Worm (Caenorhabditis elegans) whole organism, L4 larva: ENCODE measurements around the gene srx-19.
A peak's percentile ranks its signal among the peaks of the same experiment; 100 is the strongest.

Experiments
- F44E2.7 ChIP-seq: fragments of 200-800 bp; sonication (Bioruptor generic); IDR thresholded peaks from 2 replicates; pipeline ENCODE4 v2.1.2; 2022; ENCODE audit warnings: missing genetic modification characterization, missing compliant biosample characterization
- T26A8.4 ChIP-seq: fragments of 200-800 bp; sonication (Bioruptor generic); IDR thresholded peaks from 2 replicates; pipeline ENCODE4 v1.3.6; 2022; ENCODE audit warnings: missing genetic modification characterization, missing compliant biosample characterization
- Y105C5A.15 ChIP-seq: fragments of 200-800 bp; sonication (Bioruptor generic); IDR thresholded peaks from 2 replicates; pipeline ENCODE4 v1.3.6; 2022; ENCODE audit warnings: missing genetic modification characterization, missing compliant biosample characterization
- Y5F2A.4 ChIP-seq: fragments of 200-800 bp; sonication (Bioruptor generic); optimal IDR thresholded peaks from 2 replicates; lab custom pipeline; 2018; ENCODE audit warnings: mild to moderate bottlenecking, missing genetic modification characterization, missing compliant biosample characterization
- Y75B8A.6 ChIP-seq: fragments of 200-800 bp; sonication (Bioruptor generic); IDR thresholded peaks from 2 replicates; pipeline ENCODE4 v1.3.6; 2022; ENCODE audit warnings: missing genetic modification reagents, missing genetic modification characterization, missing compliant biosample characterization
- ZK337.2 ChIP-seq: fragments of 200-800 bp; sonication (Bioruptor generic); IDR thresholded peaks from 2 replicates; pipeline ENCODE4 v1.3.6; 2022; ENCODE audit warnings: missing genetic modification reagents, missing genetic modification characterization, missing compliant biosample characterization
- aha-1 ChIP-seq: fragments of 150-350 bp; peaks from one replicate; lab custom pipeline; 2014; ENCODE audit warnings: missing biosample characterization, missing genetic modification characterization
- ama-1 ChIP-seq: fragments of 150-350 bp; optimal IDR thresholded peaks from 2 replicates; lab custom pipeline; 2014; ENCODE audit warnings: inconsistent platforms, mixed read lengths
- ceh-20 ChIP-seq: fragments of 200-800 bp; sonication (Bioruptor generic); IDR thresholded peaks from 2 replicates; pipeline ENCODE4 v1.3.6; 2022; ENCODE audit warnings: missing genetic modification reagents, missing genetic modification characterization, missing compliant biosample characterization
- ceh-28 ChIP-seq: fragments of 150-350 bp; optimal IDR thresholded peaks from 2 replicates; lab custom pipeline; 2014; ENCODE audit warnings: missing biosample characterization, missing genetic modification reagents, missing genetic modification characterization
- cey-2 ChIP-seq: sonication (generic microtip); optimal IDR thresholded peaks from 3 replicates; lab custom pipeline; 2017; ENCODE audit warnings: missing genetic modification characterization, mild to moderate bottlenecking, missing compliant biosample characterization, antibody characterized with exemption, borderline replicate concordance; ENCODE audit not compliant: insufficient read depth
- ctbp-1 ChIP-seq: fragments of 200-800 bp; sonication (Bioruptor generic); IDR thresholded peaks from 2 replicates; pipeline ENCODE4 v1.3.6; 2022; ENCODE audit warnings: missing genetic modification reagents, missing genetic modification characterization, missing compliant biosample characterization
- daf-8 ChIP-seq: fragments of 200-800 bp; sonication (Bioruptor generic); IDR thresholded peaks from 2 replicates; pipeline ENCODE4 v1.3.6; 2022; ENCODE audit warnings: missing genetic modification characterization, missing compliant biosample characterization
- dmd-9 ChIP-seq: fragments of 200-800 bp; sonication (Bioruptor generic); IDR thresholded peaks from 2 replicates; pipeline ENCODE4 v1.3.6; 2022; ENCODE audit warnings: missing genetic modification reagents, missing genetic modification characterization, missing compliant biosample characterization
- egl-43 ChIP-seq: fragments of 200-800 bp; sonication (Bioruptor generic); IDR thresholded peaks from 2 replicates; pipeline ENCODE4 v1.3.6; 2022; ENCODE audit warnings: missing genetic modification reagents, missing genetic modification characterization, missing compliant biosample characterization
- fkh-10 ChIP-seq: fragments of 150-350 bp; optimal IDR thresholded peaks from 2 replicates; lab custom pipeline; 2014; ENCODE audit warnings: missing biosample characterization, missing genetic modification reagents, missing genetic modification characterization
- hif-1 ChIP-seq, 2 experiments: sonication (generic microtip); optimal IDR thresholded peaks; 2 replicates each; lab custom pipeline; 2016 to 2017; ENCODE audit warnings: missing compliant biosample characterization in 2 of 2, missing genetic modification characterization in 2 of 2, missing genetic modification reagents in 2 of 2, missing genotype in 2 of 2, mild to moderate bottlenecking in 1 of 2
- hlh-30 ChIP-seq: sonication (generic microtip); optimal IDR thresholded peaks from 2 replicates; lab custom pipeline; 2017; ENCODE audit warnings: antibody characterized with exemption, mild to moderate bottlenecking, missing genetic modification characterization, missing compliant biosample characterization; ENCODE audit not compliant: insufficient read depth
- lim-7 ChIP-seq: fragments of 200-800 bp; sonication (Bioruptor generic); IDR thresholded peaks from 2 replicates; pipeline ENCODE4 v1.3.6; 2022; ENCODE audit warnings: missing genetic modification characterization, missing compliant biosample characterization
- lin-1 ChIP-seq: fragments of 200-800 bp; sonication (Bioruptor generic); IDR thresholded peaks from 2 replicates; pipeline ENCODE4 v1.3.6; 2022; ENCODE audit warnings: missing genetic modification reagents, missing genetic modification characterization, missing compliant biosample characterization
- lin-38 ChIP-seq: fragments of 200-800 bp; sonication (Bioruptor generic); IDR thresholded peaks from 2 replicates; pipeline ENCODE4 v1.3.6; 2022; ENCODE audit warnings: missing genetic modification reagents, missing genetic modification characterization, missing compliant biosample characterization
- lsy-2 ChIP-seq, 2 experiments: fragments of 150-350 bp in 1 of 2; sonication (generic microtip) in 1 of 2; optimal IDR thresholded peaks; 2 replicates each; lab custom pipeline; 2014 to 2017; ENCODE audit warnings: missing biosample characterization in 2 of 2, missing genetic modification characterization in 2 of 2
- madf-9 ChIP-seq: fragments of 200-800 bp; sonication (Bioruptor generic); conservative IDR thresholded peaks from 2 replicates; pipeline ENCODE4 v1.3.6; 2022; ENCODE audit warnings: missing genetic modification reagents, missing genetic modification characterization, missing compliant biosample characterization
- mdl-1 ChIP-seq, 2 experiments: fragments of 150-350 bp in 1 of 2; sonication (generic microtip) in 1 of 2; optimal IDR thresholded peaks; 2 replicates each; lab custom pipeline; 2014 to 2017; ENCODE audit warnings: missing biosample characterization in 2 of 2, missing genetic modification characterization in 2 of 2
- mes-2 ChIP-seq: sonication (generic microtip); optimal IDR thresholded peaks from 2 replicates; lab custom pipeline; 2016; ENCODE audit warnings: missing genotype, mild to moderate bottlenecking, missing genetic modification characterization, missing compliant biosample characterization; ENCODE audit not compliant: poor library complexity, severe bottlenecking
- mxl-2 ChIP-seq: fragments of 200-800 bp; sonication (Bioruptor generic); conservative IDR thresholded peaks from 2 replicates; pipeline ENCODE4 v1.3.6; 2022; ENCODE audit warnings: missing genetic modification reagents, missing genetic modification characterization, missing compliant biosample characterization
- mxl-3 ChIP-seq: fragments of 200-800 bp; sonication (Bioruptor generic); optimal IDR thresholded peaks from 2 replicates; lab custom pipeline; 2018; ENCODE audit warnings: mild to moderate bottlenecking, missing genetic modification characterization, missing compliant biosample characterization
- nhr-102 ChIP-seq: sonication (generic microtip); optimal IDR thresholded peaks from 2 replicates; lab custom pipeline; 2016; ENCODE audit warnings: mild to moderate bottlenecking, missing genetic modification characterization, moderate library complexity, missing compliant biosample characterization
- nhr-11 ChIP-seq: fragments of 150-350 bp; optimal IDR thresholded peaks from 2 replicates; lab custom pipeline; 2014; ENCODE audit warnings: missing biosample characterization, missing genetic modification characterization
- nhr-111 ChIP-seq: fragments of 200-800 bp; sonication (Bioruptor generic); optimal IDR thresholded peaks from 2 replicates; lab custom pipeline; 2018; ENCODE audit warnings: mild to moderate bottlenecking, missing genetic modification characterization, missing compliant biosample characterization
- nhr-25 ChIP-seq: sonication (generic microtip); optimal IDR thresholded peaks from 2 replicates; lab custom pipeline; 2017; ENCODE audit warnings: missing genetic modification characterization, mild to moderate bottlenecking, missing compliant biosample characterization, antibody characterized with exemption, moderate library complexity, borderline replicate concordance; ENCODE audit not compliant: insufficient read depth
- nhr-28 ChIP-seq: fragments of 150-350 bp; optimal IDR thresholded peaks from 2 replicates; lab custom pipeline; 2014; ENCODE audit warnings: missing biosample characterization, missing genetic modification characterization
- nhr-42 ChIP-seq: fragments of 200-800 bp; sonication (Bioruptor generic); IDR thresholded peaks from 2 replicates; pipeline ENCODE4 v1.3.6; 2022; ENCODE audit warnings: missing genetic modification characterization, missing compliant biosample characterization
- nhr-48 ChIP-seq: sonication (generic microtip); optimal IDR thresholded peaks from 2 replicates; lab custom pipeline; 2016; ENCODE audit warnings: mild to moderate bottlenecking, missing genetic modification characterization, missing compliant biosample characterization
- nhr-6 ChIP-seq: fragments of 150-350 bp; optimal IDR thresholded peaks from 2 replicates; lab custom pipeline; 2014; ENCODE audit warnings: missing biosample characterization, missing genetic modification characterization
- nhr-76 ChIP-seq: fragments of 150-350 bp; optimal IDR thresholded peaks from 2 replicates; lab custom pipeline; 2014; ENCODE audit warnings: missing biosample characterization, missing genetic modification characterization
- nhr-77 ChIP-seq: fragments of 150-350 bp; optimal IDR thresholded peaks from 2 replicates; lab custom pipeline; 2014; ENCODE audit warnings: missing biosample characterization, missing genetic modification characterization
- pha-4 ChIP-seq, 2 experiments: fragments of 150-350 bp in 1 of 2; fragments of 200-800 bp in 1 of 2; sonication (Bioruptor generic) in 1 of 2; IDR thresholded peaks in 1 of 2; optimal IDR thresholded peaks in 1 of 2; 2 replicates each; pipeline versions ENCODE4 v1.3.6 to Lab custom; 2014 to 2022; ENCODE audit warnings: missing genetic modification characterization in 2 of 2, missing genetic modification reagents in 2 of 2, missing biosample characterization in 1 of 2, missing compliant biosample characterization in 1 of 2
- pqm-1 ChIP-seq: sonication (generic microtip); optimal IDR thresholded peaks from 2 replicates; lab custom pipeline; 2017; ENCODE audit warnings: missing biosample characterization, missing genetic modification characterization
- rbr-2 ChIP-seq: sonication (generic microtip); optimal IDR thresholded peaks from 2 replicates; lab custom pipeline; 2016; ENCODE audit warnings: missing genotype, missing genetic modification characterization, missing compliant biosample characterization
- saeg-2 ChIP-seq: fragments of 200-800 bp; sonication (Bioruptor generic); IDR thresholded peaks from 2 replicates; pipeline ENCODE4 v1.3.6; 2022; ENCODE audit warnings: missing genetic modification reagents, missing genetic modification characterization, missing compliant biosample characterization
- set-16 ChIP-seq: fragments of 200-800 bp; sonication (Bioruptor generic); IDR thresholded peaks from 2 replicates; pipeline ENCODE4 v1.3.6; 2022; ENCODE audit warnings: missing genetic modification reagents, missing genetic modification characterization, missing compliant biosample characterization
- tag-97 ChIP-seq: fragments of 200-800 bp; sonication (Bioruptor generic); IDR thresholded peaks from 2 replicates; pipeline ENCODE4 v1.3.6; 2022; ENCODE audit warnings: missing genetic modification characterization, missing compliant biosample characterization
- unc-130 ChIP-seq: sonication (generic microtip); optimal IDR thresholded peaks from 2 replicates; lab custom pipeline; 2016; ENCODE audit warnings: missing genetic modification reagents, missing genetic modification characterization, missing compliant biosample characterization
- vab-7 ChIP-seq: fragments of 200-800 bp; sonication (Bioruptor generic); IDR thresholded peaks from 2 replicates; pipeline ENCODE4 v1.3.6; 2022; ENCODE audit warnings: missing genetic modification reagents, missing genetic modification characterization, missing compliant biosample characterization
- zip-2 ChIP-seq: fragments of 150-350 bp; optimal IDR thresholded peaks from 2 replicates; lab custom pipeline; 2014; ENCODE audit warnings: missing biosample characterization, missing genetic modification characterization
- ztf-11 ChIP-seq: fragments of 150-350 bp; optimal IDR thresholded peaks from 2 replicates; lab custom pipeline; 2014; ENCODE audit warnings: missing biosample characterization, missing genetic modification characterization

Gene srx-19

DNA sequence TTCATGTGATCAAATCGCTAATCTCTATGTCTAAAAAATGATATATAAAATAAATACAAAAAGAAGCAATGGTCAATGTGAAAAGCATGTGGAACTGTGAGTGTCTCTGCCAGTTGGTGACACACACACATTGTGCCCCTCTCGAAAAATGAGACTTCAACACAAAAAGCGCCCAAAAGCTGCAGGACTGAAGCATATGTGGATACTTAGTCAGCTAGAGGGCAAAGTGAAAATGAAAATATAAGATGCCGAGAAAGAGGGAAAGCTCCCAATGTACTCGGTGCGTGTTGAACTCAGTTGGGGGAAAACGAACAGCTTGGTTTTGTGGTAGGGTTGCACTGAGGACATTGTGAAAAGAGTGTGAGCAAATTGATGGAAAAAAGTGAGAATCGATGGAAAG is 8.1 kb downstream of the srx-19 start (continued):
- TF ChIP-seq mdl-1 (tag; optimal IDR thresholded peaks at IDR 0.05; lab: Kevin White, UChicago) (peak in 1 of 2 experiments; percentile 53), lsy-2 (tag; optimal IDR thresholded peaks at IDR 0.05; lab: Kevin White, UChicago) (peak; percentile 49 to 73), madf-9 (GFP tag; lab: Robert Waterston, UW) (0 out of 2 replicates have a peak, but pooled peaks have one; percentile 11), Y5F2A.4 (GFP tag; lab: Kevin White, UChicago) (no peak), mxl-2 (GFP tag; lab: Robert Waterston, UW) (peak; percentile 85), fkh-10 (GFP tag; lab: Kevin White, UChicago) (peak; percentile 14), ama-1 (lab: Kevin White, UChicago) (no peak), ctbp-1 (GFP tag; lab: Robert Waterston, UW) (peak; percentile 36; the same call in 1 of the 2 replicates), set-16 (no peak), hif-1 (tag; optimal IDR thresholded peaks at IDR 0.05; lab: Kevin White, UChicago) (peak in 1 of 2 experiments; percentile 60), cey-2 (tag; lab: Kevin White, UChicago) (no peak), nhr-42 (GFP tag; lab: Robert Waterston, UW) (no peak), mxl-3 (GFP tag; lab: Kevin White, UChicago) (no peak), mes-2 (peak; percentile 31), nhr-11 (peak; percentile 55), lin-1 (GFP tag; lab: Robert Waterston, UW) (no peak), rbr-2 (tag; lab: Kevin White, UChicago) (peak; percentile 66), ceh-28 (no peak), nhr-48 (tag; lab: Kevin White, UChicago) (peak; percentile 98), ceh-20 (0 out of 2 replicates have a peak, but pooled peaks have one; percentile 63), Y75B8A.6 (no peak), Y105C5A.15 (GFP tag; lab: Robert Waterston, UW) (no peak), dmd-9 (GFP tag; lab: Robert Waterston, UW) (no peak), nhr-76 (tag; lab: Kevin White, UChicago) (no peak), nhr-6 (tag; lab: Kevin White, UChicago) (no peak), unc-130 (no peak), nhr-77 (tag; lab: Kevin White, UChicago) (no peak), egl-43 (GFP tag; lab: Robert Waterston, UW) (no peak), F44E2.7 (GFP tag; lab: Robert Waterston, UW) (no peak), daf-8 (GFP tag; lab: Robert Waterston, UW) (no peak), pqm-1 (no peak), T26A8.4 (GFP tag; lab: Robert Waterston, UW) (no peak), pha-4 (GFP tag; IDR thresholded peaks at IDR 0.05; lab: Robert Waterston, UW) (peak; percentile 7; the same call in 1 of the 2 replicates), pha-4 (tag; optimal IDR thresholded peaks at IDR 0.05; lab: Kevin White, UChicago) (peak; percentile 38), nhr-25 (tag; lab: Kevin White, UChicago) (no peak), lin-38 (GFP tag; lab: Robert Waterston, UW) (0 out of 2 replicates have a peak, but pooled peaks have one; percentile 10), tag-97 (GFP tag; lab: Robert Waterston, UW) (no peak), saeg-2 (GFP tag; lab: Robert Waterston, UW) (no peak)

DNA sequence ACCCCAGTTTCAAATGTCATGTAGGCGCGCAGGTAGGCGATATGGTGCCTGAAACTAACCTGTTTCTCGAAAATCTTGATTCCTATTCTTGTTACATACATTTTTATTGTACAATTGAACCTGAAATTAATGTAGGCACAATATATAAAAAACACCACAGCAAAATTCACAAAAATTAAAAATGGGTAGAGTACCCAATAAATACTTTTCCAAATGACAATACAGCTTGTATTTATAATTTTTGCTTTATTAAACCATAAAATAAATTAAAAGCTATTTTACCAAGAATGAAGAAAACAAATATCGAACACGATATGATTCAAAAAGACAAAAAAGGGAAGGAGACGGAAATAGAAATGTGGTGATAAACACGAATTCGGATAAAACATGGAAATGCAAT is 10.3 kb downstream of the srx-19 start, which contains the start of gene tre-2:
Gene tre-2 (minus strand): TSS at position 101 of the 400 bp plus-strand sequence.
- TF ChIP-seq nhr-77 (tag; lab: Kevin White, UChicago) (no peak), nhr-48 (tag; lab: Kevin White, UChicago) (no peak), nhr-111 (GFP tag; lab: Kevin White, UChicago) (no peak), Y105C5A.15 (GFP tag; lab: Robert Waterston, UW) (no peak), nhr-25 (tag; lab: Kevin White, UChicago) (no peak), ctbp-1 (GFP tag; lab: Robert Waterston, UW) (no peak), nhr-102 (tag; lab: Kevin White, UChicago) (no peak), aha-1 (tag; lab: Kevin White, UChicago) (no peak), ceh-20 (no peak), daf-8 (GFP tag; lab: Robert Waterston, UW) (no peak), saeg-2 (GFP tag; lab: Robert Waterston, UW) (no peak), zip-2 (tag; lab: Kevin White, UChicago) (no peak), fkh-10 (GFP tag; lab: Kevin White, UChicago) (no peak), hlh-30 (tag; lab: Kevin White, UChicago) (no peak), set-16 (no peak), vab-7 (GFP tag; lab: Robert Waterston, UW) (no peak), lim-7 (GFP tag; lab: Robert Waterston, UW) (no peak), ZK337.2 (GFP tag; lab: Robert Waterston, UW) (no peak), ztf-11 (tag; lab: Kevin White, UChicago) (no peak), nhr-28 (tag; lab: Kevin White, UChicago) (no peak)
